Fruit fly (Drosophila melanogaster): ENCODE data around the gene ATPsyndelta.

- TF ChIP-seq Hr4 (GFP tag; optimal IDR thresholded peaks at IDR 0.05) (no peak), CG6276 (GFP tag; optimal IDR thresholded peaks at IDR 0.05) (no peak), dsx (GFP tag; optimal IDR thresholded peaks at IDR 0.05; ENCODE audit: poor library complexity, severe bottlenecking) (no peak), vri (GFP tag; optimal IDR thresholded peaks at IDR 0.05) (no peak), Sox102F (GFP tag; optimal IDR thresholded peaks at IDR 0.05) (no peak), CG34406 (GFP tag; optimal IDR thresholded peaks at IDR 0.05) (no peak)
Measured at dm6 chrX:10250017-10250416, 37.2 kb downstream of the ATPsyndelta start.
